Fruit fly (Drosophila melanogaster) whole organism, embryonic: ENCODE data around the gene CG2247.

ENCODE experiments used
- Bgb ChIP-seq: fragments of 200-800 bp; sonication (Bioruptor generic); IDR thresholded peaks from 2 replicates; pipeline ENCODE4 v1.3.6; 2022; ENCODE audit warnings: missing biosample characterization, missing genetic modification characterization; ENCODE audit not compliant: partially characterized antibody
- BtbVII ChIP-seq: fragments of 200-800 bp; sonication (Bioruptor generic); optimal IDR thresholded peaks from 3 replicates; lab custom pipeline; 2017; ENCODE audit warnings: missing biosample characterization, mild to moderate bottlenecking, missing genetic modification characterization
- C15 ChIP-seq: fragments of 200-800 bp; sonication (Bioruptor generic); IDR thresholded peaks from 3 replicates; pipeline ENCODE4 v1.3.6; 2022; ENCODE audit warnings: missing biosample characterization, missing genetic modification characterization
- CG10565 ChIP-seq: fragments of 200-800 bp; sonication (Bioruptor generic); optimal IDR thresholded peaks from 3 replicates; lab custom pipeline; 2016; ENCODE audit warnings: missing biosample characterization, mild to moderate bottlenecking, missing genetic modification characterization
- CG10959 ChIP-seq: fragments of 200-800 bp; sonication (Bioruptor generic); IDR thresholded peaks from 2 replicates; pipeline ENCODE4 v1.3.6; 2022; ENCODE audit warnings: missing biosample characterization, missing genetic modification characterization
- CG11695 ChIP-seq: fragments of 200-800 bp; sonication (Bioruptor generic); IDR thresholded peaks from 3 replicates; pipeline ENCODE4 v1.3.6; 2022; ENCODE audit warnings: missing biosample characterization, missing genetic modification characterization
- CG12769 ChIP-seq: fragments of 200-800 bp; sonication (Bioruptor generic); optimal IDR thresholded peaks from 2 replicates; lab custom pipeline; 2019; ENCODE audit warnings: missing biosample characterization, mild to moderate bottlenecking, missing genetic modification characterization, moderate library complexity
- CG13894 ChIP-seq: fragments of 200-800 bp; sonication (Bioruptor generic); optimal IDR thresholded peaks from 3 replicates; lab custom pipeline; 2018; ENCODE audit warnings: missing biosample characterization, mild to moderate bottlenecking, missing genetic modification characterization, moderate library complexity
- CG14965 ChIP-seq: fragments of 200-800 bp; sonication (Bioruptor generic); optimal IDR thresholded peaks from 2 replicates; lab custom pipeline; 2016; ENCODE audit warnings: missing biosample characterization, missing genetic modification characterization, borderline replicate concordance
- CG16863 ChIP-seq: fragments of 200-800 bp; sonication (Bioruptor generic); optimal IDR thresholded peaks from 3 replicates; lab custom pipeline; 2016; ENCODE audit warnings: missing biosample characterization, missing genetic modification characterization
- CG17186 ChIP-seq: fragments of 200-800 bp; sonication (Bioruptor generic); optimal IDR thresholded peaks from 3 replicates; lab custom pipeline; 2017; ENCODE audit warnings: missing biosample characterization, missing genetic modification reagents, missing genetic modification characterization
- CG2120 ChIP-seq: fragments of 200-800 bp; sonication (Bioruptor generic); optimal IDR thresholded peaks from 3 replicates; lab custom pipeline; 2016; ENCODE audit warnings: missing biosample characterization, missing genetic modification characterization
- CG2129 ChIP-seq: fragments of 200-800 bp; sonication (Bioruptor generic); IDR thresholded peaks from 2 replicates; pipeline ENCODE4 v1.3.6; 2022; ENCODE audit warnings: missing biosample characterization, missing genetic modification characterization; ENCODE audit not compliant: partially characterized antibody
- CG31224 ChIP-seq: fragments of 200-800 bp; sonication (Bioruptor generic); IDR thresholded peaks from 2 replicates; pipeline ENCODE4 v1.3.6; 2022; ENCODE audit warnings: missing biosample characterization, missing genetic modification characterization
- CG32532 ChIP-seq: fragments of 200-800 bp; sonication (Bioruptor generic); IDR thresholded peaks from 2 replicates; pipeline ENCODE4 v1.3.6; 2022; ENCODE audit warnings: missing biosample characterization, missing genetic modification characterization
- CG34422 ChIP-seq: fragments of 200-800 bp; sonication (Bioruptor generic); IDR thresholded peaks from 3 replicates; pipeline ENCODE4 v1.3.6; 2022; ENCODE audit warnings: missing biosample characterization, missing genetic modification characterization
- CG5953 ChIP-seq: fragments of 200-800 bp; sonication (Bioruptor generic); IDR thresholded peaks from 2 replicates; pipeline ENCODE4 v1.3.6; 2022; ENCODE audit warnings: missing biosample characterization, missing genetic modification characterization
- CG6689 ChIP-seq: fragments of 200-800 bp; sonication (Bioruptor generic); IDR thresholded peaks from 2 replicates; pipeline ENCODE4 v1.3.6; 2022; ENCODE audit warnings: missing biosample characterization, missing genetic modification characterization
- CG6791 ChIP-seq: fragments of 200-800 bp; sonication (Bioruptor generic); IDR thresholded peaks from 3 replicates; pipeline ENCODE4 v1.3.6; 2022; ENCODE audit warnings: missing biosample characterization, missing genetic modification characterization; ENCODE audit not compliant: partially characterized antibody
- CG9727 ChIP-seq: fragments of 200-800 bp; sonication (Bioruptor generic); optimal IDR thresholded peaks from 3 replicates; lab custom pipeline; 2017; ENCODE audit warnings: missing biosample characterization, mild to moderate bottlenecking, missing genetic modification characterization
- CG9932 ChIP-seq: fragments of 200-800 bp; sonication (Bioruptor generic); IDR thresholded peaks from 2 replicates; pipeline ENCODE4 v1.3.6; 2022; ENCODE audit warnings: missing biosample characterization, missing genetic modification characterization
- D19B ChIP-seq: fragments of 200-800 bp; sonication (Bioruptor generic); optimal IDR thresholded peaks from 2 replicates; lab custom pipeline; 2017; ENCODE audit warnings: missing biosample characterization, mild to moderate bottlenecking, missing genetic modification characterization
- Fer3 ChIP-seq: fragments of 200-800 bp; sonication (Bioruptor generic); optimal IDR thresholded peaks from 2 replicates; lab custom pipeline; 2018; ENCODE audit warnings: missing biosample characterization, mild to moderate bottlenecking, missing genetic modification characterization, moderate library complexity
- HLH4C ChIP-seq: fragments of 200-800 bp; sonication (Bioruptor generic); IDR thresholded peaks from 3 replicates; pipeline ENCODE4 v1.3.6; 2022; ENCODE audit warnings: missing biosample characterization, missing genetic modification characterization; ENCODE audit not compliant: partially characterized antibody
- HLH54F ChIP-seq: fragments of 200-800 bp; sonication (Bioruptor generic); optimal IDR thresholded peaks from 3 replicates; lab custom pipeline; 2016; ENCODE audit warnings: missing biosample characterization, missing genetic modification characterization
- Hr39 ChIP-seq: fragments of >200 bp; optimal IDR thresholded peaks from 2 replicates; lab custom pipeline; 2017
- Med ChIP-seq: fragments of 200-800 bp; sonication (Bioruptor generic); peaks from one replicate; lab custom pipeline; 2016; ENCODE audit warnings: missing biosample characterization, missing genetic modification characterization, mild to moderate bottlenecking, inconsistent platforms, moderate library complexity
- NC2β ChIP-seq: fragments of 200-800 bp; sonication (Bioruptor generic); optimal IDR thresholded peaks from 2 replicates; lab custom pipeline; 2016; ENCODE audit warnings: missing biosample characterization, missing genetic modification characterization
- Rfx ChIP-seq: fragments of 200-800 bp; sonication (Bioruptor generic); IDR thresholded peaks from 2 replicates; pipeline ENCODE4 v1.3.6; 2022; ENCODE audit warnings: missing biosample characterization, missing genetic modification characterization
- Xrp1 ChIP-seq: fragments of 200-800 bp; sonication (Bioruptor generic); IDR thresholded peaks from 2 replicates; pipeline ENCODE4 v1.3.6; 2022; ENCODE audit warnings: missing biosample characterization, missing genetic modification characterization
- cg ChIP-seq: fragments of 200-800 bp; sonication (Bioruptor generic); optimal IDR thresholded peaks from 3 replicates; lab custom pipeline; 2019; ENCODE audit warnings: missing biosample characterization, mild to moderate bottlenecking, missing genetic modification characterization, moderate library complexity
- chinmo ChIP-seq: fragments of 200-800 bp; sonication (Bioruptor generic); IDR thresholded peaks from 4 replicates; pipeline ENCODE4 v1.3.6; 2022; ENCODE audit warnings: missing biosample characterization, missing genetic modification characterization; ENCODE audit not compliant: partially characterized antibody
- ci ChIP-seq: fragments of 200-800 bp; sonication (Bioruptor generic); IDR thresholded peaks from 3 replicates; pipeline ENCODE4 v1.3.6; 2022; ENCODE audit warnings: missing biosample characterization, missing genetic modification characterization
- gcm ChIP-seq: fragments of 200-800 bp; sonication (Bioruptor generic); optimal IDR thresholded peaks from 2 replicates; lab custom pipeline; 2019; ENCODE audit warnings: missing biosample characterization, mild to moderate bottlenecking, missing genetic modification characterization, moderate library complexity
- gsb-n ChIP-seq: fragments of 200-800 bp; sonication (Bioruptor generic); optimal IDR thresholded peaks from 3 replicates; lab custom pipeline; 2018; ENCODE audit warnings: missing biosample characterization, mild to moderate bottlenecking, missing genetic modification characterization
- kay ChIP-seq: fragments of 200-800 bp; sonication (Bioruptor generic); optimal IDR thresholded peaks from 2 replicates; lab custom pipeline; 2016; ENCODE audit warnings: missing biosample characterization, missing genetic modification characterization
- lilli ChIP-seq: fragments of 200-800 bp; sonication (Bioruptor generic); optimal IDR thresholded peaks from 3 replicates; lab custom pipeline; 2016; ENCODE audit warnings: missing biosample characterization, missing genetic modification characterization
- lmd ChIP-seq: fragments of 200-800 bp; sonication (Bioruptor generic); IDR thresholded peaks from 2 replicates; pipeline ENCODE4 v1.3.6; 2022; ENCODE audit warnings: missing biosample characterization, missing genetic modification characterization
- luna ChIP-seq: fragments of 200-800 bp; sonication (Bioruptor generic); optimal IDR thresholded peaks from 2 replicates; lab custom pipeline; 2016; ENCODE audit warnings: missing biosample characterization, missing genetic modification characterization
- nom ChIP-seq: fragments of 200-800 bp; sonication (Bioruptor generic); optimal IDR thresholded peaks from 2 replicates; lab custom pipeline; 2017; ENCODE audit warnings: missing biosample characterization, missing genetic modification characterization, mild to moderate bottlenecking, moderate library complexity, missing genetic modification reagents
- onecut ChIP-seq: fragments of 200-800 bp; sonication (Bioruptor generic); IDR thresholded peaks from 2 replicates; pipeline ENCODE4 v1.3.6; 2022; ENCODE audit warnings: missing biosample characterization, missing genetic modification characterization
- prd ChIP-seq, 3 experiments: fragments of >200 bp in 2 of 3; fragments of 200-800 bp in 1 of 3; sonication (Bioruptor generic) in 1 of 3; optimal IDR thresholded peaks in 2 of 3; IDR thresholded peaks in 1 of 3; 2 replicates in 2 of 3; 3 replicates in 1 of 3; pipeline versions ENCODE4 v1.3.6 to Lab custom; 2017 to 2022; ENCODE audit warnings: missing biosample characterization in 1 of 3, missing genetic modification characterization in 1 of 3
- pros ChIP-seq: fragments of 200-800 bp; sonication (Bioruptor generic); optimal IDR thresholded peaks from 3 replicates; lab custom pipeline; 2019; ENCODE audit warnings: missing biosample characterization, mild to moderate bottlenecking, missing genetic modification characterization, moderate library complexity
- row ChIP-seq: fragments of 200-800 bp; sonication (Bioruptor generic); IDR thresholded peaks from 3 replicates; pipeline ENCODE4 v1.3.6; 2022; ENCODE audit warnings: missing biosample characterization, missing genetic modification characterization
- sim ChIP-seq: fragments of 200-800 bp; sonication (Bioruptor generic); IDR thresholded peaks from 2 replicates; pipeline ENCODE4 v1.3.6; 2022; ENCODE audit warnings: missing biosample characterization, missing genetic modification characterization
- sisA ChIP-seq: fragments of 200-800 bp; sonication (Bioruptor generic); IDR thresholded peaks from 2 replicates; pipeline ENCODE4 v1.3.6; 2022; ENCODE audit warnings: missing biosample characterization, missing genetic modification characterization
- vvl ChIP-seq: fragments of 200-800 bp; sonication (Bioruptor generic); IDR thresholded peaks from 2 replicates; pipeline ENCODE4 v1.3.6; 2022; ENCODE audit warnings: missing biosample characterization, missing genetic modification characterization
- z ChIP-seq: fragments of 200-800 bp; sonication (Bioruptor generic); IDR thresholded peaks from 3 replicates; pipeline ENCODE4 v1.3.6; 2022; ENCODE audit warnings: missing biosample characterization, missing genetic modification characterization
- zfh2 ChIP-seq: fragments of 200-800 bp; sonication (Bioruptor generic); optimal IDR thresholded peaks from 2 replicates; lab custom pipeline; 2016; ENCODE audit warnings: missing biosample characterization, missing genetic modification characterization

The CG2247 gene

DNA sequence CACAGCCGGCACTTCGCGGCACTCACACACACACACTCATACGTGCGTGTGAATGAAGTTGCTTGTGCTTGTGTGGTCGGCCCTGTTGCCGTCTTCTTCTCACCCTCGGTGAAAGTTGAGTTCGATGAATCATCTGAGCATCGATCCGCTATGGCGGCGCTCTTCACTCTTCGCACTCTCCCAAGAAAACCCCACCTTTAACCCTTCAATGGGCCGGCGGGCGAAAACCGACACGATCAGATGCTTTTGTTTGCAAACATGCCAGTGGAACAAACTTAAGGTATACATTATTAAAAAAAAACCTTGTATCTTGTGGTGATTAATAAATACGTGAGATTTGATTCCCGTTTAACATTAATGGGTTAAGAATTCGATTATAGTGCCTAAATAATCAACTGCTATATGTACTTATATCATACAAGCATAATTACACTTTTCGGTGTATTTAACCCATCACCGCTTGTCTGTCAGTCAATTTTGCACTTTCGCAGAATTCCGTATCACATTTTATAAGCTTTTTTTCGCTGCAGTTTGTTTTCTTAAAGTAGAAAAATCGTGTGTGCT is 10.6 kb downstream of the CG2247 start:
- TF ChIP-seq CG9932: peak; percentile 28; the same call in 1 of the 2 replicates
- no peak for TF ChIP-seq gsb-n (tag; lab: Kevin White, UChicago)
- TF ChIP-seq cg (GFP tag; lab: Kevin White, UChicago): peak; percentile 81
- TF ChIP-seq CG12769 (tag; lab: Kevin White, UChicago): peak; percentile 44
- no peak for TF ChIP-seq CG10565 (GFP tag; lab: Kevin White, UChicago)
- no peak for TF ChIP-seq CG14965 (GFP tag; lab: Kevin White, UChicago)
- 0 out of 2 replicates have a peak, but pooled peaks have one; percentile 32 for TF ChIP-seq vvl (GFP tag; lab: Robert Waterston, UW)
- no peak for TF ChIP-seq Fer3 (tag; lab: Kevin White, UChicago)
- no peak for TF ChIP-seq Hr39 (lab: Kevin White, UChicago)
- TF ChIP-seq CG5953 (GFP tag; lab: Robert Waterston, UW): no peak; the same call in 1 of the 2 replicates
- TF ChIP-seq pros: peak; percentile 74
- TF ChIP-seq CG16863: no peak
- peak; percentile 64 for TF ChIP-seq CG10959 (GFP tag; lab: Robert Waterston, UW)
- no peak for TF ChIP-seq HLH4C
- TF ChIP-seq chinmo (GFP tag; lab: Robert Waterston, UW): 0 out of 4 replicates have a peak, but pooled peaks have one; percentile 36
- TF ChIP-seq BtbVII (GFP tag; lab: Kevin White, UChicago): no peak
- peak; percentile 31; the same call in 1 of the 3 replicates for TF ChIP-seq CG34422 (GFP tag; lab: Robert Waterston, UW)
- no peak for TF ChIP-seq D19B (GFP tag; lab: Kevin White, UChicago)
- no peak for TF ChIP-seq nom (GFP tag; lab: Kevin White, UChicago)
- peak; percentile 60 for TF ChIP-seq onecut (GFP tag; lab: Robert Waterston, UW)
- TF ChIP-seq CG9727: no peak
- 0 out of 2 replicates have a peak, but pooled peaks have one; percentile 17 for TF ChIP-seq CG6689
- TF ChIP-seq sim (GFP tag; lab: Robert Waterston, UW): no peak
- no peak for TF ChIP-seq prd (optimal IDR thresholded peaks at IDR 0.05; lab: Kevin White, UChicago)
- TF ChIP-seq prd (GFP tag; IDR thresholded peaks at IDR 0.05; lab: Robert Waterston, UW): 0 out of 3 replicates have a peak, but pooled peaks have one; percentile 7
- TF ChIP-seq CG11695 (GFP tag; lab: Robert Waterston, UW): 0 out of 3 replicates have a peak, but pooled peaks have one; percentile 22
- no peak for TF ChIP-seq CG2129 (GFP tag; lab: Robert Waterston, UW)
- peak; percentile 31; the same call in 1 of the 2 replicates for TF ChIP-seq Rfx (GFP tag; lab: Robert Waterston, UW)
- peak; percentile 62; the same call in 1 of the 3 replicates for TF ChIP-seq ci
- peak; percentile 29 for TF ChIP-seq HLH54F (GFP tag; lab: Kevin White, UChicago)
- TF ChIP-seq CG6791 (GFP tag; lab: Robert Waterston, UW): no peak
- TF ChIP-seq row (GFP tag; lab: Robert Waterston, UW): peak; percentile 64
- TF ChIP-seq zfh2 (GFP tag; lab: Kevin White, UChicago): peak; percentile 15
- peak; percentile 57 for TF ChIP-seq Med (GFP tag; lab: Kevin White, UChicago)
- peak; percentile 7 for TF ChIP-seq lilli (GFP tag; lab: Kevin White, UChicago)
- TF ChIP-seq NC2β (GFP tag; lab: Kevin White, UChicago): no peak
- TF ChIP-seq CG13894 (tag; lab: Kevin White, UChicago): no peak
- TF ChIP-seq Xrp1: peak; percentile 25; the same call in 1 of the 2 replicates
- 0 out of 2 replicates have a peak, but pooled peaks have one; percentile 12 for TF ChIP-seq lmd (GFP tag; lab: Robert Waterston, UW)
- TF ChIP-seq CG32532: no peak
- TF ChIP-seq kay (GFP tag; lab: Kevin White, UChicago): peak; percentile 77
- TF ChIP-seq gcm: peak; percentile 6
- TF ChIP-seq CG2120 (GFP tag; lab: Kevin White, UChicago): peak; percentile 46
- TF ChIP-seq luna: no peak
- TF ChIP-seq C15 (GFP tag; lab: Robert Waterston, UW): no peak
- 0 out of 3 replicates have a peak, but pooled peaks have one; percentile 20 for TF ChIP-seq z (GFP tag; lab: Robert Waterston, UW)
- TF ChIP-seq CG17186 (GFP tag; lab: Kevin White, UChicago): no peak
- no peak for TF ChIP-seq sisA (GFP tag; lab: Robert Waterston, UW)
- peak; percentile 32; the same call in 1 of the 2 replicates for TF ChIP-seq Bgb
- TF ChIP-seq CG31224: no peak
